Fruit fly (Drosophila melanogaster) whole organism, pupa: ENCODE results near the gene fws.

Experiments
- CG10348 ChIP-seq: fragments of 200-800 bp; sonication (Bioruptor generic); IDR thresholded peaks from 2 replicates; pipeline ENCODE4 v1.3.6; 2022; ENCODE audit warnings: missing biosample characterization, missing genetic modification characterization
- CG12605 ChIP-seq: fragments of 200-800 bp; sonication (Bioruptor generic); IDR thresholded peaks from 2 replicates; pipeline ENCODE4 v1.3.6; 2022; ENCODE audit warnings: missing biosample characterization, missing genetic modification characterization
- CG13204 ChIP-seq: fragments of 200-800 bp; sonication (Bioruptor generic); optimal IDR thresholded peaks from 2 replicates; lab custom pipeline; 2018; ENCODE audit warnings: missing biosample characterization, mild to moderate bottlenecking, missing genetic modification characterization, moderate library complexity
- CG14655 ChIP-seq: fragments of 200-800 bp; sonication (Bioruptor generic); optimal IDR thresholded peaks from 3 replicates; lab custom pipeline; 2017; ENCODE audit warnings: mild to moderate bottlenecking, missing biosample characterization, missing genetic modification reagents, missing genetic modification characterization
- CG15710 ChIP-seq: fragments of 200-800 bp; sonication (Bioruptor generic); optimal IDR thresholded peaks from 2 replicates; lab custom pipeline; 2018; ENCODE audit warnings: missing biosample characterization, mild to moderate bottlenecking, missing genetic modification characterization, moderate library complexity
- CG17806 ChIP-seq: fragments of 200-800 bp; sonication (Bioruptor generic); optimal IDR thresholded peaks from 2 replicates; lab custom pipeline; 2018; ENCODE audit warnings: missing biosample characterization, mild to moderate bottlenecking, missing genetic modification characterization, moderate library complexity
- CG32121 ChIP-seq: fragments of 200-800 bp; sonication (Bioruptor generic); IDR thresholded peaks from 2 replicates; pipeline ENCODE4 v1.3.6; 2022; ENCODE audit warnings: missing biosample characterization, missing genetic modification characterization
- CG34367 ChIP-seq: fragments of 200-800 bp; sonication (Bioruptor generic); optimal IDR thresholded peaks from 2 replicates; lab custom pipeline; 2018; ENCODE audit warnings: missing biosample characterization, mild to moderate bottlenecking, missing genetic modification characterization
- CG4496 ChIP-seq: fragments of 200-800 bp; sonication (Bioruptor generic); IDR thresholded peaks from 3 replicates; pipeline ENCODE4 v1.3.6; 2022; ENCODE audit warnings: missing biosample characterization, missing genetic modification characterization
- CG8159 ChIP-seq: fragments of 200-800 bp; sonication (Bioruptor generic); optimal IDR thresholded peaks from 3 replicates; lab custom pipeline; 2018; ENCODE audit warnings: missing biosample characterization, mild to moderate bottlenecking, missing genetic modification characterization, moderate library complexity
- CG8301 ChIP-seq: fragments of 200-800 bp; sonication (Bioruptor generic); optimal IDR thresholded peaks from 2 replicates; lab custom pipeline; 2018; ENCODE audit warnings: missing biosample characterization, mild to moderate bottlenecking, missing genetic modification characterization
- CG9948 ChIP-seq: fragments of 200-800 bp; sonication (Bioruptor generic); optimal IDR thresholded peaks from 2 replicates; lab custom pipeline; 2018; ENCODE audit warnings: missing biosample characterization, mild to moderate bottlenecking, missing genetic modification characterization, moderate library complexity
- D1 ChIP-seq: fragments of 200-800 bp; sonication (Bioruptor generic); optimal IDR thresholded peaks from 2 replicates; lab custom pipeline; 2018; ENCODE audit warnings: missing biosample characterization, mild to moderate bottlenecking, missing genetic modification characterization, moderate library complexity
- EcR ChIP-seq: fragments of 200-800 bp; sonication (Bioruptor generic); optimal IDR thresholded peaks from 3 replicates; lab custom pipeline; 2019; ENCODE audit warnings: missing biosample characterization, missing genetic modification characterization, mild to moderate bottlenecking, moderate library complexity, missing genetic modification reagents
- Ets98B ChIP-seq: fragments of 200-800 bp; sonication (Bioruptor generic); IDR thresholded peaks from 2 replicates; pipeline ENCODE4 v1.3.6; 2022; ENCODE audit warnings: missing biosample characterization, missing genetic modification characterization
- Pif1A ChIP-seq: fragments of 200-800 bp; sonication (Bioruptor generic); optimal IDR thresholded peaks from 3 replicates; lab custom pipeline; 2016; ENCODE audit warnings: missing biosample characterization, missing genetic modification characterization
- Pif1B ChIP-seq: fragments of 200-800 bp; sonication (Bioruptor generic); optimal IDR thresholded peaks from 3 replicates; lab custom pipeline; 2016; ENCODE audit warnings: missing biosample characterization, missing genetic modification characterization
- Snoo ChIP-seq: fragments of 200-800 bp; sonication (Bioruptor generic); optimal IDR thresholded peaks from 3 replicates; lab custom pipeline; 2017; ENCODE audit warnings: missing biosample characterization, mild to moderate bottlenecking, missing genetic modification characterization, inconsistent platforms
- fd96Ca ChIP-seq: fragments of 200-800 bp; sonication (Bioruptor generic); IDR thresholded peaks from 3 replicates; pipeline ENCODE4 v1.3.6; 2022; ENCODE audit warnings: missing biosample characterization, missing genetic modification characterization
- gl ChIP-seq: fragments of 200-800 bp; sonication (Bioruptor generic); optimal IDR thresholded peaks from 2 replicates; lab custom pipeline; 2018; ENCODE audit warnings: missing biosample characterization, mild to moderate bottlenecking, missing genetic modification characterization
- rn ChIP-seq: fragments of 200-800 bp; sonication (Bioruptor generic); IDR thresholded peaks from 2 replicates; pipeline ENCODE4 v1.3.6; 2022; ENCODE audit warnings: missing biosample characterization, missing genetic modification characterization

fws gene

DNA sequence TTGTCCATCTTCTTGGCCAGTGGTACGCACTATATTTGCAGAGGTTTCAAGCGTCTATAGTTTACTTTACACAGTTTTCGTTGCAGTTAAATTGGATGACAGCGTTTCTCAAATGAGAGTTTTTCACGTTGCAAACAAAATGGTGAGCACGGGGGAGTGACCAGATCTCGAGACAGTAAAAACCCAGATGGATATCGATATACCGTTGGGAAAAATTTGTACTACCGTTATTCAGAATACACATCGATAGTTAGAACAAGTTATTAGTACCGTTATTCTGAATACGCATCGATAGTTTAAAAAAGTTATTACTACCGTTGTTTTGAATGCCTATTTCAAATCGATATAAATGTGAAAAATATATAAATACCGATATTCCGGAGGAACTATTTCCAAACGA lies 3.1 kb downstream of the fws start, which contains the start of gene cass:
Gene cass, minus strand, starts transcription at position 179 of the 400 bp plus-strand sequence.
- TF ChIP-seq CG9948 (tag; lab: Kevin White, UChicago) (no peak), D1 (tag; lab: Kevin White, UChicago) (no peak), CG15710 (no peak), fd96Ca (GFP tag; lab: Robert Waterston, UW) (no peak), CG13204 (GFP tag; lab: Kevin White, UChicago) (no peak), CG17806 (tag; lab: Kevin White, UChicago) (no peak), rn (GFP tag; lab: Robert Waterston, UW) (no peak), EcR (GFP tag; lab: Kevin White, UChicago) (no peak), CG32121 (GFP tag; lab: Robert Waterston, UW) (no peak), CG8159 (tag; lab: Kevin White, UChicago) (no peak), CG10348 (GFP tag; lab: Robert Waterston, UW) (no peak), Pif1B (GFP tag; lab: Kevin White, UChicago) (no peak), Ets98B (GFP tag; lab: Robert Waterston, UW) (no peak), Pif1A (GFP tag; lab: Kevin White, UChicago) (no peak)
- TF ChIP-seq, all 21 proteins: peak for 0

DNA sequence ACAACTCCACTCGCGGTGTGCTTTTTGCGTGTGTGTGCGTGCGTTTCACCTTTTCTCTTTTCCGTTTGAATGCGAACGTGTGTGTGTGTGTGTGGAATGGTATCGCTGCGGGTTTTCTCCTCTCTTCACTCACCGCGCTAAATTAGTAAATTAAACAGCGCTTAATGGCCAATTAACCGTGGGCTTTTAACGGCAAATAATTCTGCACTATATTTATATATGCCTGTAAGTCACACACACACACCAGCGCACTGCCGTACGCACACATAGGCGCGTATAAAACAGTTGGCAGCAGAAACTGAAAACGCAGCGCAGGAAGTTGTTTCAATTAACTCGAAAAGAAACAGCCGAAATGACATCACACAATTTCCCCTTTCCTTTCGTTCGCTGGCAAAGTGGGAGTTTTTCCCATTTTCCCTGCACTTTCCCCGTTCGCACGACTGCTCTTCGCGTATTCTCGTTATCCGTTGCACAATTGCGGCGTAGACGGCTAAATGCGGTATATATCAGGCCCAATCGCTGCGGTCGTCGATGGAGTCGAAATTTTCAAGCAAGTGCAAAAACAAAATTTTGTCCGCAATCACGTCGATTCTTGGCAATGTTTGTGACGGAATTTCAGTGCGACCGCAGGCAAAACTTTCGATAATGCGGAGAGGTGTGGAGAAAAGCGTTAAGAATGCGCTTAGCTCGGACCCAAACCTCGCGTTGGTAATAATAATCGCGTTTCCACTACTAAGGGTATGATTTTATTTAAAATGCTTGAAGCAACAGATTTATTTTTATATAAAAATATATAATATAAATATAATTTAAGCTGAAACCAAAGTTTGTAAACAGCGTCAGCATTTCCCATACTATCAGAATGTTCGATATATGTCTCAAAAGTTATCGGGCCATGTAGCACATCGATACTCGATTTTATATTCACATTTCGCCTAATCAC lies 8.0 kb downstream of the fws start, which contains the start of gene BicD:
Gene BicD, minus strand, starts transcription at position 634 of the 943 bp plus-strand sequence.
- peak; percentile 22; the same call in 1 of the 3 replicates for TF ChIP-seq CG4496 (GFP tag; lab: Robert Waterston, UW)
- TF ChIP-seq EcR (GFP tag; lab: Kevin White, UChicago) = peak; percentile 20
- TF ChIP-seq CG12605 (GFP tag; lab: Robert Waterston, UW) = 0 out of 2 replicates have a peak, but pooled peaks have one; percentile 20
- peak; percentile 23; the same call in 1 of the 2 replicates for TF ChIP-seq Ets98B (GFP tag; lab: Robert Waterston, UW)
- TF ChIP-seq CG10348 (GFP tag; lab: Robert Waterston, UW) = no peak
- TF ChIP-seq Pif1B (GFP tag; lab: Kevin White, UChicago) = no peak
- TF ChIP-seq, all 21 proteins: peak for 4

- TF ChIP-seq CG4496 (GFP tag; lab: Robert Waterston, UW) = no peak
These were observed 9.3 kb downstream of the fws start, which contains the start of gene Sgt for dm6 chr2L:17471524-17471923. Sgt (plus strand) TSS chr2L:17471603.

DNA sequence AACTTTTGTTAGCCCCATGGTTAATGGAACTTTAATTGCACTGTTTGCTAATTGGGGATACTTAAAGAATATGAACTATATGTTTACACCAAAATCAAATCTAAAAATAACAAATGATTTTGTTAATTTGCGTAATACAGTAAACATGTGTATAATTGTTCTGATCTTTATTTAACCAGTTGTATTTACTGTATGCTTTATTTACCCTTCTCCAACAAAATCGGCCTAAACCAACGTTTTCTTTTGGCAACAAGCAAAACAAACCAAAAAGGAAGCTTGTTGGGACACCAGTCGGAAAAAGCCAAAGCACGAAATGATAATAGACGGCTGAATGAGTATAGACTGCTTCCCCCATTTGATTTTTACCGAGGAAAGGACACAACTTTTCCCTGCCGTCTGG lies 10.2 kb downstream of the fws start:
- TF ChIP-seq Ets98B (GFP tag; lab: Robert Waterston, UW) = no peak
- no peak for TF ChIP-seq CG13204 (GFP tag; lab: Kevin White, UChicago)
- TF ChIP-seq CG17806 (tag; lab: Kevin White, UChicago) = no peak
- no peak for TF ChIP-seq D1 (tag; lab: Kevin White, UChicago)
- no peak for TF ChIP-seq EcR (GFP tag; lab: Kevin White, UChicago)
- no peak for TF ChIP-seq CG8301 (tag; lab: Kevin White, UChicago)
- TF ChIP-seq Snoo (tag; lab: Kevin White, UChicago) = no peak
- TF ChIP-seq CG8159 (tag; lab: Kevin White, UChicago) = no peak
- no peak for TF ChIP-seq Pif1B (GFP tag; lab: Kevin White, UChicago)
- no peak for TF ChIP-seq CG15710
- no peak for TF ChIP-seq CG10348 (GFP tag; lab: Robert Waterston, UW)
- no peak for TF ChIP-seq fd96Ca (GFP tag; lab: Robert Waterston, UW)

- peak; percentile 44 for TF ChIP-seq CG8159 (tag; lab: Kevin White, UChicago)
- TF ChIP-seq CG8301 (tag; lab: Kevin White, UChicago) = peak; percentile 54
- no peak for TF ChIP-seq Snoo (tag; lab: Kevin White, UChicago)
- TF ChIP-seq gl (tag; lab: Kevin White, UChicago) = no peak
- TF ChIP-seq CG14655 (GFP tag; lab: Kevin White, UChicago) = peak; percentile 56
- no peak for TF ChIP-seq D1 (tag; lab: Kevin White, UChicago)
- no peak for TF ChIP-seq CG13204 (GFP tag; lab: Kevin White, UChicago)
- TF ChIP-seq rn (GFP tag; lab: Robert Waterston, UW) = no peak
- peak; percentile 34 for TF ChIP-seq Pif1A (GFP tag; lab: Kevin White, UChicago)
- TF ChIP-seq CG12605 (GFP tag; lab: Robert Waterston, UW) = peak; percentile 38; the same call in 1 of the 2 replicates
- TF ChIP-seq CG34367 = peak; percentile 28
- TF ChIP-seq CG32121 (GFP tag; lab: Robert Waterston, UW) = 0 out of 2 replicates have a peak, but pooled peaks have one; percentile 48
- peak; percentile 49 for TF ChIP-seq CG15710
- peak; percentile 53 for TF ChIP-seq CG4496 (GFP tag; lab: Robert Waterston, UW)
- TF ChIP-seq CG9948 (tag; lab: Kevin White, UChicago) = peak; percentile 46
- peak; percentile 36 for TF ChIP-seq CG17806 (tag; lab: Kevin White, UChicago)
- TF ChIP-seq fd96Ca (GFP tag; lab: Robert Waterston, UW) = 0 out of 3 replicates have a peak, but pooled peaks have one; percentile 12
- TF ChIP-seq Pif1B (GFP tag; lab: Kevin White, UChicago) = no peak
- TF ChIP-seq Ets98B (GFP tag; lab: Robert Waterston, UW) = no peak; the same call in 1 of the 2 replicates
- no peak for TF ChIP-seq EcR (GFP tag; lab: Kevin White, UChicago)
- TF ChIP-seq CG10348 (GFP tag; lab: Robert Waterston, UW) = no peak
These were observed 13.9 kb downstream of the fws start for dm6 chr2L:17466950-17467349.
